Fruit fly (Drosophila melanogaster) whole organism, embryonic: Measurements from ENCODE around the gene Or92a.

Experiments used
- Awh ChIP-seq: fragments of 200-800 bp; sonication (Bioruptor generic); IDR thresholded peaks from 2 replicates; pipeline ENCODE4, ENCODE4 v1.3.6; 2022; ENCODE audit warnings: missing biosample characterization, missing genetic modification characterization
- Bteb2 ChIP-seq: fragments of 200-800 bp; sonication (Bioruptor generic); optimal IDR thresholded peaks from 2 replicates; lab custom pipeline; 2016; ENCODE audit warnings: missing biosample characterization, missing genetic modification characterization
- CG10431 ChIP-seq: fragments of 200-800 bp; sonication (Bioruptor generic); optimal IDR thresholded peaks from 3 replicates; lab custom pipeline; 2018; ENCODE audit warnings: missing biosample characterization, mild to moderate bottlenecking, missing genetic modification characterization
- CG10543 ChIP-seq: fragments of 200-800 bp; sonication (Bioruptor generic); optimal IDR thresholded peaks from 3 replicates; lab custom pipeline; 2017; ENCODE audit warnings: missing biosample characterization, mild to moderate bottlenecking, missing genetic modification characterization, moderate library complexity
- CG11085 ChIP-seq: fragments of 200-800 bp; sonication (Bioruptor generic); IDR thresholded peaks from 2 replicates; pipeline ENCODE4 v1.3.6; 2022; ENCODE audit warnings: missing biosample characterization, missing genetic modification characterization
- CG11093 ChIP-seq: fragments of 200-800 bp; sonication (Bioruptor generic); IDR thresholded peaks from 3 replicates; pipeline ENCODE4 v1.3.6; 2022; ENCODE audit warnings: missing biosample characterization, missing genetic modification characterization
- CG11398 ChIP-seq: fragments of 200-800 bp; sonication (Bioruptor generic); optimal IDR thresholded peaks from 2 replicates; lab custom pipeline; 2016; ENCODE audit warnings: missing biosample characterization, missing genetic modification characterization
- CG12391 ChIP-seq: fragments of 200-800 bp; sonication (Bioruptor generic); optimal IDR thresholded peaks from 3 replicates; lab custom pipeline; 2018; ENCODE audit warnings: missing biosample characterization, mild to moderate bottlenecking, missing genetic modification characterization, moderate library complexity
- CG13287 ChIP-seq: fragments of 200-800 bp; sonication (Bioruptor generic); IDR thresholded peaks from 2 replicates; pipeline ENCODE4 v1.3.6; 2022; ENCODE audit warnings: missing biosample characterization, missing genetic modification characterization; ENCODE audit not compliant: partially characterized antibody
- CG13775 ChIP-seq: fragments of 200-800 bp; sonication (Bioruptor generic); optimal IDR thresholded peaks from 3 replicates; lab custom pipeline; 2017; ENCODE audit warnings: missing biosample characterization, mild to moderate bottlenecking, missing genetic modification characterization
- CG15601 ChIP-seq: fragments of 200-800 bp; sonication (Bioruptor generic); optimal IDR thresholded peaks from 3 replicates; lab custom pipeline; 2019; ENCODE audit warnings: missing biosample characterization, mild to moderate bottlenecking, missing genetic modification characterization, moderate library complexity
- CG17361 ChIP-seq: fragments of 200-800 bp; sonication (Bioruptor generic); IDR thresholded peaks from 3 replicates; pipeline ENCODE4 v1.3.6; 2022; ENCODE audit warnings: missing biosample characterization, missing genetic modification characterization
- CG17829 ChIP-seq: fragments of 200-800 bp; optimal IDR thresholded peaks from 2 replicates; lab custom pipeline; 2019; ENCODE audit warnings: missing biosample characterization, mild to moderate bottlenecking, missing genetic modification characterization, moderate library complexity
- CG2889 ChIP-seq: fragments of 200-800 bp; sonication (Bioruptor generic); IDR thresholded peaks from 3 replicates; pipeline ENCODE4 v1.3.6; 2022; ENCODE audit warnings: missing biosample characterization, missing genetic modification characterization
- CG30431 ChIP-seq: fragments of 200-800 bp; sonication (Bioruptor generic); optimal IDR thresholded peaks from 2 replicates; lab custom pipeline; 2017; ENCODE audit warnings: missing biosample characterization, missing genetic modification characterization
- CG4617 ChIP-seq: fragments of 200-800 bp; sonication (Bioruptor generic); optimal IDR thresholded peaks from 3 replicates; lab custom pipeline; 2016; ENCODE audit warnings: missing biosample characterization, missing genetic modification characterization, borderline replicate concordance
- CG6254 ChIP-seq: fragments of 200-800 bp; sonication (Bioruptor generic); optimal IDR thresholded peaks from 3 replicates; lab custom pipeline; 2017; ENCODE audit warnings: mild to moderate bottlenecking, missing biosample characterization, missing genetic modification reagents, missing genetic modification characterization
- CG7271 ChIP-seq: fragments of 200-800 bp; sonication (Bioruptor generic); optimal IDR thresholded peaks from 2 replicates; lab custom pipeline; 2018; ENCODE audit warnings: missing biosample characterization, mild to moderate bottlenecking, missing genetic modification characterization, moderate library complexity
- CG7839 ChIP-seq: fragments of 200-800 bp; sonication (Bioruptor generic); optimal IDR thresholded peaks from 3 replicates; lab custom pipeline; 2018; ENCODE audit warnings: missing biosample characterization, mild to moderate bottlenecking, missing genetic modification characterization, moderate library complexity
- CG9932 ChIP-seq: fragments of 200-800 bp; sonication (Bioruptor generic); IDR thresholded peaks from 2 replicates; pipeline ENCODE4 v1.3.6; 2022; ENCODE audit warnings: missing biosample characterization, missing genetic modification characterization
- CTCF ChIP-seq: fragments of 200-800 bp; sonication (Bioruptor generic); optimal IDR thresholded peaks from 2 replicates; lab custom pipeline; 2017; ENCODE audit warnings: missing biosample characterization, mild to moderate bottlenecking, missing genetic modification characterization, moderate library complexity
- D19A ChIP-seq: fragments of 200-800 bp; optimal IDR thresholded peaks from 3 replicates; lab custom pipeline; 2019; ENCODE audit warnings: missing biosample characterization, mild to moderate bottlenecking, missing genetic modification characterization, moderate library complexity
- Doc3 ChIP-seq: fragments of 200-800 bp; sonication (Bioruptor generic); IDR thresholded peaks from 3 replicates; pipeline ENCODE4 v1.3.6; 2022; ENCODE audit warnings: missing biosample characterization, missing genetic modification characterization; ENCODE audit not compliant: partially characterized antibody
- Fer3 ChIP-seq: fragments of 200-800 bp; sonication (Bioruptor generic); optimal IDR thresholded peaks from 2 replicates; lab custom pipeline; 2018; ENCODE audit warnings: missing biosample characterization, mild to moderate bottlenecking, missing genetic modification characterization, moderate library complexity
- Gsc ChIP-seq: fragments of 200-800 bp; sonication (Bioruptor generic); IDR thresholded peaks from 2 replicates; pipeline ENCODE4 v1.3.6; 2022; ENCODE audit warnings: missing biosample characterization, missing genetic modification characterization
- Kr ChIP-seq: fragments of 200-800 bp; sonication (Bioruptor generic); optimal IDR thresholded peaks from 2 replicates; lab custom pipeline; 2017; ENCODE audit warnings: missing biosample characterization, mild to moderate bottlenecking, missing genetic modification characterization
- Mad ChIP-seq: fragments of 200-800 bp; sonication (Bioruptor generic); optimal IDR thresholded peaks from 2 replicates; lab custom pipeline; 2016; ENCODE audit warnings: missing biosample characterization, missing genetic modification characterization
- NC2β ChIP-seq: fragments of 200-800 bp; sonication (Bioruptor generic); optimal IDR thresholded peaks from 2 replicates; lab custom pipeline; 2016; ENCODE audit warnings: missing biosample characterization, missing genetic modification characterization
- Rfx ChIP-seq: fragments of 200-800 bp; sonication (Bioruptor generic); IDR thresholded peaks from 2 replicates; pipeline ENCODE4 v1.3.6; 2022; ENCODE audit warnings: missing biosample characterization, missing genetic modification characterization
- Trl ChIP-seq, 3 experiments: fragments of >200 bp in 2 of 3; fragments of 200-800 bp in 1 of 3; sonication (Bioruptor generic) in 1 of 3; optimal IDR thresholded peaks; 2 replicates in 1 of 3; 3 replicates in 2 of 3; lab custom pipeline; 2016 to 2017; ENCODE audit warnings: missing biosample characterization in 1 of 3, missing genetic modification characterization in 1 of 3
- br ChIP-seq: fragments of >200 bp; optimal IDR thresholded peaks from 2 replicates; lab custom pipeline; 2017
- cad ChIP-seq: fragments of >200 bp; optimal IDR thresholded peaks from 2 replicates; lab custom pipeline; 2017; ENCODE audit warnings: missing biosample characterization, missing genetic modification characterization
- corto ChIP-seq: fragments of 200-800 bp; sonication (Bioruptor generic); optimal IDR thresholded peaks from 2 replicates; lab custom pipeline; 2016; ENCODE audit warnings: missing biosample characterization, mild to moderate bottlenecking, missing genetic modification characterization, moderate library complexity
- danr ChIP-seq: fragments of 200-800 bp; sonication (Bioruptor generic); IDR thresholded peaks from 2 replicates; pipeline ENCODE4 v1.3.6; 2022; ENCODE audit warnings: missing biosample characterization, missing genetic modification characterization
- disco-r ChIP-seq: fragments of 200-800 bp; sonication (Bioruptor generic); optimal IDR thresholded peaks from 2 replicates; lab custom pipeline; 2016; ENCODE audit warnings: missing biosample characterization, missing genetic modification characterization
- dpn ChIP-seq, 2 experiments: fragments of 200-800 bp; sonication (Bioruptor generic); optimal IDR thresholded peaks; 3 replicates each; lab custom pipeline; 2016; ENCODE audit warnings: missing biosample characterization in 2 of 2, missing genetic modification characterization in 2 of 2
- gfzf ChIP-seq: fragments of 200-800 bp; sonication (Bioruptor generic); optimal IDR thresholded peaks from 2 replicates; lab custom pipeline; 2016; ENCODE audit warnings: missing biosample characterization, mild to moderate bottlenecking, missing genetic modification characterization, moderate library complexity
- h ChIP-seq: fragments of >200 bp; optimal IDR thresholded peaks from 2 replicates; lab custom pipeline; 2017
- inv ChIP-seq: fragments of 200-800 bp; sonication (Bioruptor generic); IDR thresholded peaks from 2 replicates; pipeline ENCODE4 v1.3.6; 2022; ENCODE audit warnings: missing biosample characterization, missing genetic modification characterization; ENCODE audit not compliant: partially characterized antibody
- lmd ChIP-seq: fragments of 200-800 bp; sonication (Bioruptor generic); IDR thresholded peaks from 2 replicates; pipeline ENCODE4 v1.3.6; 2022; ENCODE audit warnings: missing biosample characterization, missing genetic modification characterization
- lov ChIP-seq, 2 experiments: fragments of 200-800 bp in 1 of 2; fragments of >200 bp in 1 of 2; sonication (Bioruptor generic) in 1 of 2; IDR thresholded peaks in 1 of 2; optimal IDR thresholded peaks in 1 of 2; 2 replicates in 1 of 2; 3 replicates in 1 of 2; pipeline versions ENCODE4 v1.3.6 to Lab custom; 2017 to 2022; ENCODE audit warnings: missing biosample characterization in 1 of 2, missing genetic modification characterization in 1 of 2
- mld ChIP-seq: fragments of 200-800 bp; sonication (Bioruptor generic); IDR thresholded peaks from 3 replicates; pipeline ENCODE4 v1.3.6; 2022; ENCODE audit warnings: missing biosample characterization, missing genetic modification characterization; ENCODE audit not compliant: partially characterized antibody
- peb ChIP-seq: fragments of 200-800 bp; sonication (Bioruptor generic); IDR thresholded peaks from 2 replicates; pipeline ENCODE4 v1.3.6; 2022; ENCODE audit warnings: missing biosample characterization, missing genetic modification characterization
- pum ChIP-seq: fragments of 200-800 bp; sonication (Bioruptor generic); optimal IDR thresholded peaks from 2 replicates; lab custom pipeline; 2016; ENCODE audit warnings: missing biosample characterization, missing genetic modification characterization
- run ChIP-seq: fragments of 200-800 bp; sonication (Bioruptor generic); optimal IDR thresholded peaks from 3 replicates; lab custom pipeline; 2018; ENCODE audit warnings: missing biosample characterization, mild to moderate bottlenecking, missing genetic modification characterization
- sens ChIP-seq: fragments of 200-800 bp; sonication (Bioruptor generic); peaks from one replicate; lab custom pipeline; 2016; ENCODE audit warnings: missing biosample characterization, missing genetic modification characterization
- sim ChIP-seq: fragments of 200-800 bp; sonication (Bioruptor generic); IDR thresholded peaks from 2 replicates; pipeline ENCODE4 v1.3.6; 2022; ENCODE audit warnings: missing biosample characterization, missing genetic modification characterization
- so ChIP-seq: fragments of 200-800 bp; sonication (Bioruptor generic); IDR thresholded peaks from 3 replicates; pipeline ENCODE4 v1.3.6; 2022; ENCODE audit warnings: missing biosample characterization, missing genetic modification characterization
- trh ChIP-seq: fragments of 200-800 bp; sonication (Bioruptor generic); optimal IDR thresholded peaks from 2 replicates; lab custom pipeline; 2016; ENCODE audit warnings: missing biosample characterization, missing genetic modification characterization
- wdn ChIP-seq: fragments of 200-800 bp; sonication (Bioruptor generic); IDR thresholded peaks from 2 replicates; pipeline ENCODE4 v1.3.6; 2022; ENCODE audit warnings: missing biosample characterization, missing genetic modification characterization
- yki ChIP-seq: fragments of >200 bp; optimal IDR thresholded peaks from 3 replicates; lab custom pipeline; 2018

Or92a gene

DNA sequence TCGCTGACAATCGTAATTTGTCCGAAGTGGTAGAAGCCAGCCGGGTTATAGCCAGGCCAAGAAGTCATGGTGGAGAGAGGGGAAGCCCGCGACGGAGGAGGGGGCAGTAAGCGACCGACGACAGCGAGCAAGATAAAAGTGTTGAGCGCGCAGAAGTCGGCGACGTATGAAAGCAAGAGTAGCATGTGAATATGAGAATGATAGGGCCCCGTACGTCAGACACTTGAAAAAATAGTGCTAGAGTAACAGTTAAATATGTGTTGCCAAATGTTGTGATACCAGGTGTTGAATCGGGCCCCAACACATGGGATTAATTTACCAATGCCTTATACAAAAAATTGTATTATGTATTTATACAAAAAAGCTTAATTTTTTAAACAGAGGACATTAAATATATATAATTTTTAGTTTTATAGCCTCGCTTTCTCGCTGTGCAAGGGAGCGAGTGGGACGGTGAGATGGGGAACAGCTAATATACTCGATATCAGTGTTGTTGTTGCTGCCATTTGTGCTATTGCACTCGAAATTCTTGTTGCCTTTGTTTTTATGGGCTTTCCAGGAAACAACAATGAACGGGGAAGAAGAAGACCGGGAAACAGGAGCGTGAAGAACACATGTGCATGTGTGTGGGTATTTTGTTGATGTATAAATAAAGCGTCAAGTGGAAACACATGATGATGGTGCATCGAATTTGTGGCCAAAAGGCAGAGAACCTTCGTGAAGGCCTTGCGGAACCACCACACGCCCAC is 45.4 kb downstream of the Or92a start (continued):
- TF ChIP-seq disco-r (GFP tag; lab: Kevin White, UChicago) (no peak), CG17829 (peak; percentile 92), Bteb2 (GFP tag; lab: Kevin White, UChicago) (no peak), CG4617 (GFP tag; lab: Kevin White, UChicago) (peak; percentile 45), CG11398 (no peak), run (tag; lab: Kevin White, UChicago) (peak; percentile 41), h (lab: Kevin White, UChicago) (no peak), cad (peak; percentile 24), CG7839 (tag; lab: Kevin White, UChicago) (peak; percentile 90), br (lab: Kevin White, UChicago) (no peak), Doc3 (no peak), CG11085 (GFP tag; lab: Robert Waterston, UW) (peak; percentile 66), CG10431 (peak; percentile 55), Gsc (GFP tag; lab: Robert Waterston, UW) (no peak), sens (peak; percentile 91), sim (GFP tag; lab: Robert Waterston, UW) (peak; percentile 63), CG17361 (GFP tag; lab: Robert Waterston, UW) (peak; percentile 85), inv (GFP tag; lab: Robert Waterston, UW) (no peak), Fer3 (tag; lab: Kevin White, UChicago) (peak; percentile 89), CTCF (GFP tag; lab: Kevin White, UChicago) (no peak), trh (peak; percentile 25), CG30431 (GFP tag; lab: Kevin White, UChicago) (peak; percentile 80), mld (no peak), Rfx (GFP tag; lab: Robert Waterston, UW) (peak; percentile 89), danr (GFP tag; lab: Robert Waterston, UW) (peak; percentile 79), so (peak; percentile 75), CG2889 (GFP tag; lab: Robert Waterston, UW) (peak; percentile 73), Kr (GFP tag; lab: Kevin White, UChicago) (no peak), gfzf (GFP tag; lab: Kevin White, UChicago) (no peak), dpn (GFP tag; optimal IDR thresholded peaks at IDR 0.05; lab: Kevin White, UChicago) (peak; percentile 20 to 78), lov (optimal IDR thresholded peaks at IDR 0.05; lab: Kevin White, UChicago) (no peak), lov (GFP tag; IDR thresholded peaks at IDR 0.05; lab: Robert Waterston, UW) (no peak), yki (no peak), Awh (GFP tag; lab: Robert Waterston, UW) (peak; percentile 76), CG15601 (peak; percentile 78), CG13287 (GFP tag; lab: Robert Waterston, UW) (no peak; the same call in 1 of the 2 replicates), CG10543 (peak; percentile 90), CG6254 (GFP tag; lab: Kevin White, UChicago) (peak; percentile 82), CG13775 (peak; percentile 81), NC2β (GFP tag; lab: Kevin White, UChicago) (no peak), lmd (GFP tag; lab: Robert Waterston, UW) (peak; percentile 89), corto (GFP tag; lab: Kevin White, UChicago) (peak; percentile 90), CG9932 (peak; percentile 78), Trl (optimal IDR thresholded peaks at IDR 0.05; lab: Kevin White, UChicago) (no peak), Trl (GFP tag; optimal IDR thresholded peaks at IDR 0.05; lab: Kevin White, UChicago) (no peak), pum (GFP tag; lab: Kevin White, UChicago) (peak; percentile 12), D19A (tag; lab: Kevin White, UChicago) (peak; percentile 84), CG12391 (tag; lab: Kevin White, UChicago) (peak; percentile 89), peb (GFP tag; lab: Robert Waterston, UW) (peak; percentile 73), Mad (peak; percentile 46), wdn (no peak), CG7271 (no peak), CG11093 (GFP tag; lab: Robert Waterston, UW) (peak; percentile 67; the same call in 2 of the 3 replicates)
